Fruit fly (Drosophila melanogaster) whole organism, prepupa: ENCODE measurements around the gene sni.

ENCODE experiments used
- CG10631 ChIP-seq: fragments of 200-800 bp; sonication (Bioruptor generic); optimal IDR thresholded peaks from 2 replicates; lab custom pipeline; 2016; ENCODE audit warnings: missing biosample characterization, missing genetic modification characterization
- CG10669 ChIP-seq: fragments of 200-800 bp; sonication (Bioruptor generic); optimal IDR thresholded peaks from 3 replicates; lab custom pipeline; 2018; ENCODE audit warnings: missing biosample characterization, mild to moderate bottlenecking, missing genetic modification characterization, moderate library complexity
- CG11294 ChIP-seq: fragments of 200-800 bp; sonication (Bioruptor generic); IDR thresholded peaks from 2 replicates; pipeline ENCODE4 v1.3.6; 2022; ENCODE audit warnings: missing biosample characterization, missing genetic modification characterization
- CG11762 ChIP-seq: fragments of 200-800 bp; sonication (Bioruptor generic); optimal IDR thresholded peaks from 3 replicates; lab custom pipeline; 2016; ENCODE audit warnings: missing biosample characterization, missing genetic modification characterization; ENCODE audit not compliant: insufficient read depth
- CG15336 ChIP-seq: fragments of 200-800 bp; sonication (Bioruptor generic); IDR thresholded peaks from 2 replicates; pipeline ENCODE4 v1.3.6; 2022; ENCODE audit warnings: missing biosample characterization, missing genetic modification characterization
- CG1621 ChIP-seq: fragments of 200-800 bp; sonication (Bioruptor generic); optimal IDR thresholded peaks from 3 replicates; lab custom pipeline; 2018; ENCODE audit warnings: missing biosample characterization, mild to moderate bottlenecking, missing genetic modification characterization
- CG16779 ChIP-seq: fragments of 200-800 bp; sonication (Bioruptor generic); optimal IDR thresholded peaks from 3 replicates; lab custom pipeline; 2017; ENCODE audit warnings: missing biosample characterization, mild to moderate bottlenecking, missing genetic modification characterization
- CG3032 ChIP-seq: fragments of 200-800 bp; optimal IDR thresholded peaks from 2 replicates; lab custom pipeline; 2019; ENCODE audit warnings: missing biosample characterization, mild to moderate bottlenecking, missing genetic modification characterization, moderate library complexity
- CG31627 ChIP-seq: fragments of 200-800 bp; sonication (Bioruptor generic); optimal IDR thresholded peaks from 3 replicates; lab custom pipeline; 2016; ENCODE audit warnings: missing biosample characterization, missing genetic modification characterization
- CG32006 ChIP-seq: fragments of 200-800 bp; sonication (Bioruptor generic); optimal IDR thresholded peaks from 3 replicates; lab custom pipeline; 2017; ENCODE audit warnings: missing biosample characterization, mild to moderate bottlenecking, missing genetic modification characterization
- CG34406 ChIP-seq: fragments of 200-800 bp; sonication (Bioruptor generic); optimal IDR thresholded peaks from 3 replicates; lab custom pipeline; 2016; ENCODE audit warnings: missing biosample characterization, missing genetic modification characterization
- CG4318 ChIP-seq: fragments of 200-800 bp; sonication (Bioruptor generic); optimal IDR thresholded peaks from 3 replicates; lab custom pipeline; 2017; ENCODE audit warnings: missing biosample characterization, mild to moderate bottlenecking, missing genetic modification characterization
- CG6163 ChIP-seq: fragments of 200-800 bp; sonication (Bioruptor generic); IDR thresholded peaks from 3 replicates; pipeline ENCODE4 v1.3.6; 2022; ENCODE audit warnings: missing biosample characterization, missing genetic modification characterization
- CG6276 ChIP-seq: fragments of 200-800 bp; sonication (Bioruptor generic); optimal IDR thresholded peaks from 2 replicates; lab custom pipeline; 2017; ENCODE audit warnings: missing biosample characterization, mild to moderate bottlenecking, missing genetic modification characterization
- CG6792 ChIP-seq: fragments of 200-800 bp; sonication (Bioruptor generic); optimal IDR thresholded peaks from 3 replicates; lab custom pipeline; 2016; ENCODE audit warnings: missing biosample characterization, missing genetic modification characterization
- CG6854 ChIP-seq: fragments of 200-800 bp; sonication (Bioruptor generic); optimal IDR thresholded peaks from 2 replicates; lab custom pipeline; 2017; ENCODE audit warnings: missing biosample characterization, mild to moderate bottlenecking, missing genetic modification characterization
- CG7368 ChIP-seq: fragments of 200-800 bp; sonication (Bioruptor generic); optimal IDR thresholded peaks from 3 replicates; lab custom pipeline; 2016; ENCODE audit warnings: missing biosample characterization, missing genetic modification characterization
- CG8119 ChIP-seq: fragments of 200-800 bp; sonication (Bioruptor generic); IDR thresholded peaks from 3 replicates; pipeline ENCODE4 v1.3.6; 2022; ENCODE audit warnings: missing biosample characterization, missing genetic modification characterization
- CG8319 ChIP-seq: fragments of 200-800 bp; sonication (Bioruptor generic); optimal IDR thresholded peaks from 3 replicates; lab custom pipeline; 2016; ENCODE audit warnings: missing biosample characterization, missing genetic modification characterization
- CG8632 ChIP-seq: fragments of 200-800 bp; sonication (Bioruptor generic); optimal IDR thresholded peaks from 3 replicates; lab custom pipeline; 2016; ENCODE audit warnings: missing biosample characterization, missing genetic modification characterization
- CG9139 ChIP-seq: fragments of 200-800 bp; sonication (Bioruptor generic); optimal IDR thresholded peaks from 3 replicates; lab custom pipeline; 2017; ENCODE audit warnings: missing biosample characterization, mild to moderate bottlenecking, missing genetic modification characterization
- Eip75B ChIP-seq: fragments of 200-800 bp; sonication (Bioruptor generic); optimal IDR thresholded peaks from 3 replicates; lab custom pipeline; 2016; ENCODE audit warnings: missing biosample characterization, missing genetic modification characterization
- Eip78C ChIP-seq: fragments of 200-800 bp; sonication (Bioruptor generic); peaks from one replicate; lab custom pipeline; 2016; ENCODE audit warnings: missing biosample characterization, missing genetic modification characterization
- Ets21C ChIP-seq: fragments of 200-800 bp; sonication (Bioruptor generic); optimal IDR thresholded peaks from 3 replicates; lab custom pipeline; 2016; ENCODE audit warnings: missing biosample characterization, missing genetic modification characterization
- Ets96B ChIP-seq: fragments of 200-800 bp; optimal IDR thresholded peaks from 2 replicates; lab custom pipeline; 2019; ENCODE audit warnings: missing biosample characterization, mild to moderate bottlenecking, missing genetic modification characterization, moderate library complexity
- Hr38 ChIP-seq: sonication (Bioruptor generic); optimal IDR thresholded peaks from 2 replicates; lab custom pipeline; 2016; ENCODE audit warnings: missing biosample characterization, missing genetic modification characterization
- Hr39 ChIP-seq: fragments of 200-800 bp; sonication (Bioruptor generic); optimal IDR thresholded peaks from 2 replicates; lab custom pipeline; 2016; ENCODE audit warnings: missing biosample characterization, missing genetic modification characterization
- Hr4 ChIP-seq: fragments of 200-800 bp; sonication (Bioruptor generic); optimal IDR thresholded peaks from 3 replicates; lab custom pipeline; 2016; ENCODE audit warnings: missing biosample characterization, missing genetic modification characterization
- Lpt ChIP-seq: fragments of 200-800 bp; sonication (Bioruptor generic); optimal IDR thresholded peaks from 3 replicates; lab custom pipeline; 2016; ENCODE audit warnings: missing biosample characterization, missing genetic modification characterization
- Met ChIP-seq: fragments of 200-800 bp; sonication (Bioruptor generic); optimal IDR thresholded peaks from 3 replicates; lab custom pipeline; 2016; ENCODE audit warnings: missing biosample characterization, missing genetic modification characterization
- OdsH ChIP-seq: fragments of 200-800 bp; sonication (Bioruptor generic); optimal IDR thresholded peaks from 3 replicates; lab custom pipeline; 2016; ENCODE audit warnings: missing biosample characterization, missing genetic modification characterization
- Smox ChIP-seq: fragments of 200-800 bp; sonication (Bioruptor generic); optimal IDR thresholded peaks from 3 replicates; lab custom pipeline; 2016; ENCODE audit warnings: missing biosample characterization, missing genetic modification characterization
- Sox102F ChIP-seq: fragments of 200-800 bp; sonication (Bioruptor generic); optimal IDR thresholded peaks from 2 replicates; lab custom pipeline; 2016; ENCODE audit warnings: missing biosample characterization, mild to moderate bottlenecking, missing genetic modification characterization
- Sox14 ChIP-seq: fragments of 200-800 bp; sonication (Bioruptor generic); optimal IDR thresholded peaks from 3 replicates; lab custom pipeline; 2016; ENCODE audit warnings: missing biosample characterization, missing genetic modification characterization
- Sox15 ChIP-seq: fragments of 200-800 bp; sonication (Bioruptor generic); optimal IDR thresholded peaks from 3 replicates; lab custom pipeline; 2016; ENCODE audit warnings: missing biosample characterization, missing genetic modification characterization
- achi ChIP-seq: fragments of 200-800 bp; sonication (Bioruptor generic); optimal IDR thresholded peaks from 3 replicates; lab custom pipeline; 2016; ENCODE audit warnings: missing biosample characterization, missing genetic modification characterization
- acj6 ChIP-seq: fragments of 200-800 bp; sonication (Bioruptor generic); optimal IDR thresholded peaks from 3 replicates; lab custom pipeline; 2016; ENCODE audit warnings: missing biosample characterization, missing genetic modification characterization
- cyc ChIP-seq: fragments of 200-800 bp; sonication (Bioruptor generic); optimal IDR thresholded peaks from 3 replicates; lab custom pipeline; 2016; ENCODE audit warnings: missing biosample characterization, missing genetic modification characterization
- dac ChIP-seq: fragments of 200-800 bp; sonication (Bioruptor generic); optimal IDR thresholded peaks from 2 replicates; lab custom pipeline; 2017; ENCODE audit warnings: missing biosample characterization, mild to moderate bottlenecking, missing genetic modification characterization
- dsx ChIP-seq: fragments of 200-800 bp; optimal IDR thresholded peaks from 3 replicates; lab custom pipeline; 2019; ENCODE audit warnings: missing biosample characterization, mild to moderate bottlenecking, missing genetic modification characterization, moderate library complexity; ENCODE audit not compliant: poor library complexity, severe bottlenecking
- eg ChIP-seq: fragments of 200-800 bp; sonication (Bioruptor generic); IDR thresholded peaks from 3 replicates; pipeline ENCODE4 v1.3.6; 2022; ENCODE audit warnings: missing biosample characterization, missing genetic modification characterization
- esn ChIP-seq: fragments of 200-800 bp; sonication (Bioruptor generic); optimal IDR thresholded peaks from 2 replicates; lab custom pipeline; 2016; ENCODE audit warnings: missing biosample characterization, mild to moderate bottlenecking, missing genetic modification characterization, moderate library complexity
- fd59A ChIP-seq: fragments of 200-800 bp; sonication (Bioruptor generic); optimal IDR thresholded peaks from 2 replicates; lab custom pipeline; 2017; ENCODE audit warnings: missing biosample characterization, mild to moderate bottlenecking, missing genetic modification characterization, missing genetic modification reagents
- fd85E ChIP-seq: fragments of 200-800 bp; sonication (Bioruptor generic); optimal IDR thresholded peaks from 3 replicates; lab custom pipeline; 2016; ENCODE audit warnings: missing biosample characterization, missing genetic modification characterization
- lz ChIP-seq: fragments of 200-800 bp; sonication (Bioruptor generic); optimal IDR thresholded peaks from 3 replicates; lab custom pipeline; 2016; ENCODE audit warnings: missing biosample characterization, missing genetic modification characterization
- net ChIP-seq: fragments of 200-800 bp; sonication (Bioruptor generic); optimal IDR thresholded peaks from 3 replicates; lab custom pipeline; 2016; ENCODE audit warnings: missing biosample characterization, missing genetic modification characterization
- spab ChIP-seq: fragments of 200-800 bp; sonication (Bioruptor generic); optimal IDR thresholded peaks from 2 replicates; lab custom pipeline; 2017; ENCODE audit warnings: missing biosample characterization, mild to moderate bottlenecking, missing genetic modification characterization, missing genetic modification reagents
- ss ChIP-seq, 2 experiments: fragments of 200-800 bp; sonication (Bioruptor generic); optimal IDR thresholded peaks; 2 replicates in 1 of 2; 3 replicates in 1 of 2; lab custom pipeline; 2017 to 2018; ENCODE audit warnings: mild to moderate bottlenecking in 2 of 2, missing biosample characterization in 2 of 2, missing genetic modification characterization in 2 of 2, moderate library complexity in 1 of 2
- svp ChIP-seq: fragments of 200-800 bp; sonication (Bioruptor generic); peaks from one replicate; lab custom pipeline; 2016; ENCODE audit warnings: missing biosample characterization, missing genetic modification characterization
- topi ChIP-seq: fragments of 200-800 bp; sonication (Bioruptor generic); optimal IDR thresholded peaks from 3 replicates; lab custom pipeline; 2016; ENCODE audit warnings: missing biosample characterization, missing genetic modification characterization
- vri ChIP-seq: fragments of 200-800 bp; sonication (Bioruptor generic); optimal IDR thresholded peaks from 3 replicates; lab custom pipeline; 2016; ENCODE audit warnings: missing biosample characterization, mild to moderate bottlenecking, missing genetic modification characterization

The sni gene

DNA sequence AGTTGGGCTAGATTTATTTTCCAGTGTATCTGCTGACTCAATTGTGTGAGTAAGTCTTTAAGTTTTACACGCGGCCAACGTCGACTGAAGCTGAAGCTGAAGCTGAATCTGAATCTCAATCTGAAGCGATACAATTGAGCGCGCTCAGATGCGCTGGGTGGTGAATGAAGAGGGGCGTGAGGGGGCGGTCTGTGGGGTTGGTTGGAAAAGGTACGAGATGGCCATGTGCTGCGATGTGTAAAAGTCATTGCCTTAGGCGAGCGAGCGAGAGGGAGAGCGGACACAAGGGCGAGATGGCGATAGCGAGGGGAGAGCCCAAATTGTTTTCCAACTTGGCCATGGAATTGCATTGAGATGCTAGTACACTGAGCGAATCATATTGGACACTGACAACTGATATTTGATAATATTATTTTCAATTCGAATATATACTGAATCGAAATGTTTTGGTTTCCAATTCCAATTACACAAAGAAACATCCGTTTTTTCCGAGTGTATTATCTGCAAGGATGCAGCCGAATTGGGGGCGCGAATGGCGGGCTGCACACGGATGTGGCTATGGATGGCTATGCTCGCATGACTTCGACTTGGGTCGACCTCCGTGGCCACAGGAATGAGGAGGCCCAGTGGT, 47.1 kb downstream of the sni start:
- TF ChIP-seq vri (GFP tag; lab: Kevin White, UChicago) (peak; percentile 54), CG6163 (GFP tag; lab: Robert Waterston, UW) (peak; percentile 91), Sox15 (GFP tag; lab: Kevin White, UChicago) (peak; percentile 57), CG6792 (GFP tag; lab: Kevin White, UChicago) (peak; percentile 71), topi (GFP tag; lab: Kevin White, UChicago) (peak; percentile 78), dac (GFP tag; lab: Kevin White, UChicago) (peak; percentile 31), lz (GFP tag; lab: Kevin White, UChicago) (peak; percentile 70), Hr38 (GFP tag; lab: Kevin White, UChicago) (no peak), acj6 (GFP tag; lab: Kevin White, UChicago) (peak; percentile 70), CG34406 (peak; percentile 62), Smox (GFP tag; lab: Kevin White, UChicago) (peak; percentile 67), OdsH (peak; percentile 66), CG10669 (GFP tag; lab: Kevin White, UChicago) (peak; percentile 64), CG10631 (GFP tag; lab: Kevin White, UChicago) (peak; percentile 69), spab (GFP tag; lab: Kevin White, UChicago) (peak; percentile 34), Sox14 (GFP tag; lab: Kevin White, UChicago) (peak; percentile 76), esn (GFP tag; lab: Kevin White, UChicago) (peak; percentile 62), CG9139 (GFP tag; lab: Kevin White, UChicago) (peak; percentile 35), ss (GFP tag; optimal IDR thresholded peaks at IDR 0.05; lab: Kevin White, UChicago) (peak; percentile 36 to 39), CG6276 (GFP tag; lab: Kevin White, UChicago) (peak; percentile 38), fd85E (no peak), cyc (GFP tag; lab: Kevin White, UChicago) (peak; percentile 73), CG16779 (tag; lab: Kevin White, UChicago) (peak; percentile 7), CG1621 (peak; percentile 68), CG4318 (peak; percentile 41), CG31627 (GFP tag; lab: Kevin White, UChicago) (peak; percentile 66), CG32006 (peak; percentile 69), dsx (GFP tag; lab: Kevin White, UChicago) (peak; percentile 55), fd59A (GFP tag; lab: Kevin White, UChicago) (peak; percentile 31), net (peak; percentile 13), CG11294 (GFP tag; lab: Robert Waterston, UW) (peak; percentile 54; the same call in 1 of the 2 replicates), svp (GFP tag; lab: Kevin White, UChicago) (peak; percentile 88), CG6854 (GFP tag; lab: Kevin White, UChicago) (peak; percentile 56), Hr39 (GFP tag; lab: Kevin White, UChicago) (peak; percentile 76), Hr4 (GFP tag; lab: Kevin White, UChicago) (peak; percentile 59), eg (GFP tag; lab: Robert Waterston, UW) (peak; percentile 85), CG7368 (GFP tag; lab: Kevin White, UChicago) (peak; percentile 61), Eip78C (peak; percentile 93), Met (GFP tag; lab: Kevin White, UChicago) (peak; percentile 80), CG11762 (peak; percentile 65), Ets96B (peak; percentile 52), CG8319 (GFP tag; lab: Kevin White, UChicago) (peak; percentile 44), Ets21C (GFP tag; lab: Kevin White, UChicago) (peak; percentile 62), CG8119 (peak; percentile 82), Sox102F (GFP tag; lab: Kevin White, UChicago) (peak; percentile 65), CG8632 (GFP tag; lab: Kevin White, UChicago) (peak; percentile 53), achi (GFP tag; lab: Kevin White, UChicago) (peak; percentile 70), CG15336 (GFP tag; lab: Robert Waterston, UW) (peak; percentile 82), CG3032 (tag; lab: Kevin White, UChicago) (peak; percentile 61), Lpt (GFP tag; lab: Kevin White, UChicago) (peak; percentile 61), Eip75B (GFP tag; lab: Kevin White, UChicago) (peak; percentile 79)
